Worm (Caenorhabditis elegans) whole organism, midembryonic: ENCODE data around the gene npr-39.

Experiments used
- flt-1 ChIP-seq: fragments of 200-800 bp; sonication (Bioruptor generic); IDR thresholded peaks from 2 replicates; pipeline ENCODE4 v1.3.6; 2022; ENCODE audit warnings: missing genetic modification characterization, missing compliant biosample characterization
- klf-2 ChIP-seq: fragments of 200-800 bp; sonication (Bioruptor generic); conservative IDR thresholded peaks from 2 replicates; pipeline ENCODE4 v1.3.6; 2022; ENCODE audit warnings: missing genetic modification reagents, missing genetic modification characterization, missing compliant biosample characterization
- ref-1 ChIP-seq: fragments of 200-800 bp; sonication (Bioruptor generic); conservative IDR thresholded peaks from 2 replicates; pipeline ENCODE4 v1.3.6; 2022; ENCODE audit warnings: missing genetic modification reagents, missing genetic modification characterization, missing compliant biosample characterization

- TF ChIP-seq ref-1 (GFP tag; lab: Robert Waterston, UW) (no peak), flt-1 (GFP tag; lab: Robert Waterston, UW) (no peak), klf-2 (GFP tag; lab: Robert Waterston, UW) (no peak)
Observed at ce11 chrV:10083999-10084468, 17.2 kb downstream of the npr-39 start, which contains the start of gene nhr-12.
